Fruit fly (Drosophila melanogaster) whole organism, prepupa: ENCODE measurements around the gene dos.

ENCODE experiments used
- Blimp-1 ChIP-seq: fragments of 200-800 bp; sonication (Bioruptor generic); optimal IDR thresholded peaks from 3 replicates; lab custom pipeline; 2017; ENCODE audit warnings: missing biosample characterization, missing genetic modification characterization, mild to moderate bottlenecking, moderate library complexity, missing genetic modification reagents
- CG10631 ChIP-seq: fragments of 200-800 bp; sonication (Bioruptor generic); optimal IDR thresholded peaks from 2 replicates; lab custom pipeline; 2016; ENCODE audit warnings: missing biosample characterization, missing genetic modification characterization
- CG1621 ChIP-seq: fragments of 200-800 bp; sonication (Bioruptor generic); optimal IDR thresholded peaks from 3 replicates; lab custom pipeline; 2018; ENCODE audit warnings: missing biosample characterization, mild to moderate bottlenecking, missing genetic modification characterization
- CG16779 ChIP-seq: fragments of 200-800 bp; sonication (Bioruptor generic); optimal IDR thresholded peaks from 3 replicates; lab custom pipeline; 2017; ENCODE audit warnings: missing biosample characterization, mild to moderate bottlenecking, missing genetic modification characterization
- CG32006 ChIP-seq: fragments of 200-800 bp; sonication (Bioruptor generic); optimal IDR thresholded peaks from 3 replicates; lab custom pipeline; 2017; ENCODE audit warnings: missing biosample characterization, mild to moderate bottlenecking, missing genetic modification characterization
- CG6854 ChIP-seq: fragments of 200-800 bp; sonication (Bioruptor generic); optimal IDR thresholded peaks from 2 replicates; lab custom pipeline; 2017; ENCODE audit warnings: missing biosample characterization, mild to moderate bottlenecking, missing genetic modification characterization
- CG7368 ChIP-seq: fragments of 200-800 bp; sonication (Bioruptor generic); optimal IDR thresholded peaks from 3 replicates; lab custom pipeline; 2016; ENCODE audit warnings: missing biosample characterization, missing genetic modification characterization
- Ets96B ChIP-seq: fragments of 200-800 bp; optimal IDR thresholded peaks from 2 replicates; lab custom pipeline; 2019; ENCODE audit warnings: missing biosample characterization, mild to moderate bottlenecking, missing genetic modification characterization, moderate library complexity
- Hr39 ChIP-seq: fragments of 200-800 bp; sonication (Bioruptor generic); optimal IDR thresholded peaks from 2 replicates; lab custom pipeline; 2016; ENCODE audit warnings: missing biosample characterization, missing genetic modification characterization
- OdsH ChIP-seq: fragments of 200-800 bp; sonication (Bioruptor generic); optimal IDR thresholded peaks from 3 replicates; lab custom pipeline; 2016; ENCODE audit warnings: missing biosample characterization, missing genetic modification characterization
- achi ChIP-seq: fragments of 200-800 bp; sonication (Bioruptor generic); optimal IDR thresholded peaks from 3 replicates; lab custom pipeline; 2016; ENCODE audit warnings: missing biosample characterization, missing genetic modification characterization
- topi ChIP-seq: fragments of 200-800 bp; sonication (Bioruptor generic); optimal IDR thresholded peaks from 3 replicates; lab custom pipeline; 2016; ENCODE audit warnings: missing biosample characterization, missing genetic modification characterization

dm6 chr3L:2545077-2545453 lies 44.1 kb upstream of the dos start:
- TF ChIP-seq CG7368 (GFP tag; lab: Kevin White, UChicago) (no peak), Hr39 (GFP tag; lab: Kevin White, UChicago) (no peak), CG16779 (tag; lab: Kevin White, UChicago) (no peak), achi (GFP tag; lab: Kevin White, UChicago) (no peak), CG32006 (no peak), Blimp-1 (no peak), OdsH (GFP tag; lab: Kevin White, UChicago) (no peak), CG6854 (GFP tag; lab: Kevin White, UChicago) (no peak), Ets96B (no peak), CG10631 (GFP tag; lab: Kevin White, UChicago) (no peak), topi (GFP tag; lab: Kevin White, UChicago) (no peak), CG1621 (tag; lab: Kevin White, UChicago) (no peak)
